Worm (Caenorhabditis elegans): ENCODE results near the gene srb-5.

DNA sequence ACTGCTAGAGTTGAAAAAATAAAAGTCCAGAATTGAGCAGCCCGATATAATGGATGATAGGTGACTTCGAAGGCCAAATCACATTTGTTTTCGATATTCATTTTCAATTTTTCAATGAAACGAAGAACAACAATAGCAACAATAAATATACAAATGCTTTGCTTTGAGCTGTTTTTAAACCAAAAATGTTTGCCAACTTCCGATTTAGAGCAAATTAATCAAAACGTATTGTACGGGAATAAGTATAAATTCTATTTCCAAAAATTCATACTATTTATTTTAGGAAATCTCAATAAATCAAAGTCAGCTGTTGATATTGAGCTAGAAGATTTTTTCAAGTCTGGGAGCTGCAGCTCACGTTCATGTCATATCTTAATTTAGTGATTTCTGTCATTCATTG is 7.7 kb upstream of the srb-5 start, which contains the start of gene srb-1:
- TF ChIP-seq R02D3.7 (tag; optimal IDR thresholded peaks at IDR 0.05) (no peak), nhr-11 (tag; optimal IDR thresholded peaks at IDR 0.05) (no peak), spr-1 (tag; optimal IDR thresholded peaks at IDR 0.05) (no peak), zag-1 (tag; optimal IDR thresholded peaks at IDR 0.05) (no peak), nhr-237 (tag; optimal IDR thresholded peaks at IDR 0.05) (no peak), snpc-1.2 (GFP tag; IDR thresholded peaks at IDR 0.05) (no peak), Y5F2A.4 (GFP tag; optimal IDR thresholded peaks at IDR 0.05) (no peak), daf-16 (GFP tag; optimal IDR thresholded peaks at IDR 0.05) (no peak), daf-16 (tag; optimal IDR thresholded peaks at IDR 0.05) (no peak), fkh-10 (GFP tag; optimal IDR thresholded peaks at IDR 0.05) (no peak)
